Fruit fly (Drosophila melanogaster) whole organism, embryonic: ENCODE measurements around the gene Ugt36D1.

ENCODE experiments used
- Abd-B ChIP-seq: fragments of 200-800 bp; sonication (Bioruptor generic); optimal IDR thresholded peaks from 2 replicates; lab custom pipeline; 2018; ENCODE audit warnings: missing biosample characterization, mild to moderate bottlenecking, missing genetic modification characterization, moderate library complexity
- B-H1 ChIP-seq: fragments of 200-800 bp; sonication (Bioruptor generic); IDR thresholded peaks from 3 replicates; pipeline ENCODE4 v1.3.6; 2022; ENCODE audit warnings: missing biosample characterization, missing genetic modification characterization
- CG10147 ChIP-seq: fragments of 200-800 bp; sonication (Bioruptor generic); optimal IDR thresholded peaks from 2 replicates; lab custom pipeline; 2019; ENCODE audit warnings: missing biosample characterization, mild to moderate bottlenecking, missing genetic modification characterization, moderate library complexity
- CG16813 ChIP-seq: fragments of 200-800 bp; sonication (Bioruptor generic); IDR thresholded peaks from 3 replicates; pipeline ENCODE4 v1.3.6; 2022; ENCODE audit warnings: missing biosample characterization, missing genetic modification characterization; ENCODE audit not compliant: partially characterized antibody
- CG16863 ChIP-seq: fragments of 200-800 bp; sonication (Bioruptor generic); optimal IDR thresholded peaks from 3 replicates; lab custom pipeline; 2016; ENCODE audit warnings: missing biosample characterization, missing genetic modification characterization
- CG17385 ChIP-seq: fragments of 200-800 bp; sonication (Bioruptor generic); optimal IDR thresholded peaks from 3 replicates; lab custom pipeline; 2018; ENCODE audit warnings: missing biosample characterization, mild to moderate bottlenecking, missing genetic modification characterization
- CG2129 ChIP-seq: fragments of 200-800 bp; sonication (Bioruptor generic); IDR thresholded peaks from 2 replicates; pipeline ENCODE4 v1.3.6; 2022; ENCODE audit warnings: missing biosample characterization, missing genetic modification characterization; ENCODE audit not compliant: partially characterized antibody
- CG2199 ChIP-seq: fragments of 200-800 bp; sonication (Bioruptor generic); IDR thresholded peaks from 3 replicates; pipeline ENCODE4 v1.3.6; 2022; ENCODE audit warnings: missing biosample characterization, missing genetic modification characterization
- CG6254 ChIP-seq: fragments of 200-800 bp; sonication (Bioruptor generic); optimal IDR thresholded peaks from 3 replicates; lab custom pipeline; 2017; ENCODE audit warnings: mild to moderate bottlenecking, missing biosample characterization, missing genetic modification reagents, missing genetic modification characterization
- CG8290 ChIP-seq, 3 experiments: fragments of 200-800 bp; sonication (Bioruptor generic); optimal IDR thresholded peaks; 2 replicates each; lab custom pipeline; 2016 to 2019; ENCODE audit warnings: missing biosample characterization in 3 of 3, missing genetic modification characterization in 3 of 3, mild to moderate bottlenecking in 2 of 3, moderate library complexity in 1 of 3
- CHES-1-like ChIP-seq: fragments of 200-800 bp; sonication (Bioruptor generic); optimal IDR thresholded peaks from 2 replicates; lab custom pipeline; 2016; ENCODE audit warnings: missing biosample characterization, missing genetic modification characterization
- CTCF ChIP-seq: fragments of 200-800 bp; sonication (Bioruptor generic); optimal IDR thresholded peaks from 2 replicates; lab custom pipeline; 2017; ENCODE audit warnings: missing biosample characterization, mild to moderate bottlenecking, missing genetic modification characterization, moderate library complexity
- Dek ChIP-seq: fragments of 200-800 bp; sonication (Bioruptor generic); optimal IDR thresholded peaks from 3 replicates; lab custom pipeline; 2019; ENCODE audit warnings: missing biosample characterization, mild to moderate bottlenecking, missing genetic modification characterization, moderate library complexity
- Dfd ChIP-seq, 2 experiments: fragments of >200 bp; optimal IDR thresholded peaks; 2 replicates each; lab custom pipeline; 2017; ENCODE audit warnings: missing biosample characterization in 2 of 2, missing genetic modification characterization in 2 of 2
- Drgx ChIP-seq: fragments of 200-800 bp; sonication (Bioruptor generic); IDR thresholded peaks from 2 replicates; pipeline ENCODE4 v1.3.6; 2022; ENCODE audit warnings: missing biosample characterization, missing genetic modification characterization
- E2f1 ChIP-seq: fragments of 200-800 bp; sonication (Bioruptor generic); IDR thresholded peaks from 2 replicates; pipeline ENCODE4 v1.3.6; 2022; ENCODE audit warnings: missing biosample characterization, missing genetic modification characterization
- Ets65A ChIP-seq: fragments of 200-800 bp; sonication (Bioruptor generic); peaks from one replicate; lab custom pipeline; 2016; ENCODE audit warnings: missing biosample characterization, missing genetic modification characterization
- H2.0 ChIP-seq: fragments of 200-800 bp; sonication (Bioruptor generic); IDR thresholded peaks from 2 replicates; pipeline ENCODE4 v1.3.6; 2022; ENCODE audit warnings: missing biosample characterization, missing genetic modification characterization
- HmgZ ChIP-seq: fragments of 200-800 bp; sonication (Bioruptor generic); optimal IDR thresholded peaks from 2 replicates; lab custom pipeline; 2018; ENCODE audit warnings: missing biosample characterization, mild to moderate bottlenecking, missing genetic modification characterization
- Jarid2 ChIP-seq: fragments of 200-800 bp; sonication (Bioruptor generic); optimal IDR thresholded peaks from 3 replicates; lab custom pipeline; 2017; ENCODE audit warnings: mild to moderate bottlenecking, missing biosample characterization, missing genetic modification reagents, missing genetic modification characterization
- Med ChIP-seq: fragments of 200-800 bp; sonication (Bioruptor generic); peaks from one replicate; lab custom pipeline; 2016; ENCODE audit warnings: missing biosample characterization, missing genetic modification characterization, mild to moderate bottlenecking, inconsistent platforms, moderate library complexity
- NC2β ChIP-seq: fragments of 200-800 bp; sonication (Bioruptor generic); optimal IDR thresholded peaks from 2 replicates; lab custom pipeline; 2016; ENCODE audit warnings: missing biosample characterization, missing genetic modification characterization
- Nf-YC ChIP-seq: fragments of 200-800 bp; optimal IDR thresholded peaks from 3 replicates; lab custom pipeline; 2019; ENCODE audit warnings: missing biosample characterization, mild to moderate bottlenecking, missing genetic modification characterization, moderate library complexity
- NfI ChIP-seq: fragments of 200-800 bp; sonication (Bioruptor generic); optimal IDR thresholded peaks from 3 replicates; lab custom pipeline; 2018; ENCODE audit warnings: missing biosample characterization, mild to moderate bottlenecking, missing genetic modification characterization, moderate library complexity
- Oli ChIP-seq: fragments of 200-800 bp; sonication (Bioruptor generic); optimal IDR thresholded peaks from 2 replicates; lab custom pipeline; 2018; ENCODE audit warnings: missing biosample characterization, mild to moderate bottlenecking, missing genetic modification characterization, moderate library complexity
- Usf ChIP-seq: fragments of 200-800 bp; sonication (Bioruptor generic); optimal IDR thresholded peaks from 2 replicates; lab custom pipeline; 2017; ENCODE audit warnings: missing genotype, missing biosample characterization, missing genetic modification characterization
- Xbp1 ChIP-seq: fragments of 200-800 bp; sonication (Bioruptor generic); optimal IDR thresholded peaks from 3 replicates; lab custom pipeline; 2016; ENCODE audit warnings: missing biosample characterization, mild to moderate bottlenecking, missing genetic modification characterization
- amos ChIP-seq: fragments of 200-800 bp; sonication (Bioruptor generic); IDR thresholded peaks from 2 replicates; pipeline ENCODE4 v1.3.6; 2022; ENCODE audit warnings: missing biosample characterization, missing genetic modification characterization; ENCODE audit not compliant: partially characterized antibody
- bcd ChIP-seq: fragments of 200-800 bp; sonication (Bioruptor generic); optimal IDR thresholded peaks from 2 replicates; lab custom pipeline; 2017; ENCODE audit warnings: missing biosample characterization, mild to moderate bottlenecking, missing genetic modification characterization
- bowl ChIP-seq: fragments of 200-800 bp; sonication (Bioruptor generic); IDR thresholded peaks from 2 replicates; pipeline ENCODE4 v1.3.6; 2022; ENCODE audit warnings: missing biosample characterization, missing genetic modification characterization
- chn ChIP-seq: fragments of 200-800 bp; sonication (Bioruptor generic); optimal IDR thresholded peaks from 2 replicates; lab custom pipeline; 2016; ENCODE audit warnings: missing biosample characterization, missing genetic modification characterization
- exex ChIP-seq: fragments of 200-800 bp; sonication (Bioruptor generic); optimal IDR thresholded peaks from 4 replicates; lab custom pipeline; 2018; ENCODE audit warnings: missing biosample characterization, mild to moderate bottlenecking, missing genetic modification characterization, moderate library complexity
- fd64A ChIP-seq: fragments of 200-800 bp; sonication (Bioruptor generic); optimal IDR thresholded peaks from 3 replicates; lab custom pipeline; 2018; ENCODE audit warnings: missing biosample characterization, mild to moderate bottlenecking, missing genetic modification characterization
- gcm ChIP-seq: fragments of 200-800 bp; sonication (Bioruptor generic); optimal IDR thresholded peaks from 2 replicates; lab custom pipeline; 2019; ENCODE audit warnings: missing biosample characterization, mild to moderate bottlenecking, missing genetic modification characterization, moderate library complexity
- gem ChIP-seq: fragments of 200-800 bp; sonication (Bioruptor generic); optimal IDR thresholded peaks from 2 replicates; lab custom pipeline; 2019; ENCODE audit warnings: missing biosample characterization, mild to moderate bottlenecking, missing genetic modification characterization, moderate library complexity
- hb ChIP-seq: fragments of 200-800 bp; sonication (Bioruptor generic); IDR thresholded peaks from 3 replicates; pipeline ENCODE4 v1.3.6; 2022; ENCODE audit warnings: missing biosample characterization, missing genetic modification characterization; ENCODE audit not compliant: partially characterized antibody
- lab ChIP-seq: fragments of 200-800 bp; sonication (Bioruptor generic); optimal IDR thresholded peaks from 3 replicates; lab custom pipeline; 2017; ENCODE audit warnings: missing biosample characterization, missing genetic modification characterization, mild to moderate bottlenecking, moderate library complexity, missing genetic modification reagents
- lilli ChIP-seq: fragments of 200-800 bp; sonication (Bioruptor generic); optimal IDR thresholded peaks from 3 replicates; lab custom pipeline; 2016; ENCODE audit warnings: missing biosample characterization, missing genetic modification characterization
- nom ChIP-seq: fragments of 200-800 bp; sonication (Bioruptor generic); optimal IDR thresholded peaks from 2 replicates; lab custom pipeline; 2017; ENCODE audit warnings: missing biosample characterization, missing genetic modification characterization, mild to moderate bottlenecking, moderate library complexity, missing genetic modification reagents
- pita ChIP-seq: fragments of 200-800 bp; sonication (Bioruptor generic); optimal IDR thresholded peaks from 2 replicates; lab custom pipeline; 2017; ENCODE audit warnings: missing biosample characterization, mild to moderate bottlenecking, missing genetic modification characterization
- ro ChIP-seq: fragments of 200-800 bp; sonication (Bioruptor generic); IDR thresholded peaks from 2 replicates; pipeline ENCODE4 v1.3.6; 2022; ENCODE audit warnings: missing biosample characterization, missing genetic modification characterization
- schlank ChIP-seq: fragments of 200-800 bp; sonication (Bioruptor generic); optimal IDR thresholded peaks from 2 replicates; lab custom pipeline; 2018; ENCODE audit warnings: missing biosample characterization, mild to moderate bottlenecking, missing genetic modification characterization
- sens ChIP-seq: fragments of 200-800 bp; sonication (Bioruptor generic); peaks from one replicate; lab custom pipeline; 2016; ENCODE audit warnings: missing biosample characterization, missing genetic modification characterization
- slou ChIP-seq: fragments of 200-800 bp; sonication (Bioruptor generic); optimal IDR thresholded peaks from 3 replicates; lab custom pipeline; 2016; ENCODE audit warnings: missing biosample characterization, missing genetic modification characterization
- sob ChIP-seq: fragments of 200-800 bp; sonication (Bioruptor generic); IDR thresholded peaks from 2 replicates; pipeline ENCODE4 v1.3.6; 2022; ENCODE audit warnings: missing biosample characterization, missing genetic modification characterization
- stwl ChIP-seq: fragments of 200-800 bp; sonication (Bioruptor generic); optimal IDR thresholded peaks from 3 replicates; lab custom pipeline; 2018; ENCODE audit warnings: missing biosample characterization, mild to moderate bottlenecking, missing genetic modification characterization, moderate library complexity
- tgo ChIP-seq: fragments of 200-800 bp; sonication (Bioruptor generic); IDR thresholded peaks from 3 replicates; pipeline ENCODE4 v1.3.6; 2022; ENCODE audit warnings: missing biosample characterization, missing genetic modification characterization
- usp ChIP-seq: fragments of >200 bp; optimal IDR thresholded peaks from 2 replicates; lab custom pipeline; 2017; ENCODE audit warnings: missing biosample characterization, missing genetic modification characterization
- vfl ChIP-seq: fragments of 200-800 bp; sonication (Bioruptor generic); optimal IDR thresholded peaks from 2 replicates; lab custom pipeline; 2016; ENCODE audit warnings: missing biosample characterization, missing genetic modification characterization
- zen2 ChIP-seq: fragments of 200-800 bp; sonication (Bioruptor generic); IDR thresholded peaks from 3 replicates; pipeline ENCODE4 v1.3.6; 2022; ENCODE audit warnings: missing biosample characterization, missing genetic modification characterization; ENCODE audit not compliant: partially characterized antibody

The Ugt36D1 gene

DNA sequence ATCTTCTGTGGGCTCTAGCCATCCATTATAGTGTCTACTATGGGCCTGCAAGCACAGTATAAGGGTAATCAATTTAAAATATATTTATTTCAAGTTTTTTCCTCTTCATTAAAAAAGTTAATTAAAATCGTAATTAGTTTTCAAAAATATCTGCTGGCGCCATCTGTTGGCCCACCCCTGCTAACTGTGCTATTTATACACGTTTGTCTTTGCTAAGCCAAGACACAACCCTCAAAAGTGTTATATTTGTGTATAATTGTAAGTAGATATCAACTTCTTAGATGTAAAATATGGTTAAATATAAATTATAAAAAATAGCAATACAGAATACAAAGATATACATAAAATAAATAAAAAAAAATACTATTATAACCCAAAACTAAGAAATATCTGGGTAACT is 46.8 kb upstream of the Ugt36D1 start (continued):
- TF ChIP-seq hb (GFP tag; lab: Robert Waterston, UW) (0 out of 3 replicates have a peak, but pooled peaks have one; percentile 24), stwl (tag; lab: Kevin White, UChicago) (peak; percentile 52), ro (no peak), bowl (no peak), CTCF (GFP tag; lab: Kevin White, UChicago) (peak; percentile 94), Ets65A (GFP tag; lab: Kevin White, UChicago) (peak; percentile 2), lilli (GFP tag; lab: Kevin White, UChicago) (no peak), amos (peak; percentile 61; the same call in 1 of the 2 replicates), sob (GFP tag; lab: Robert Waterston, UW) (no peak), CG2199 (GFP tag; lab: Robert Waterston, UW) (peak; percentile 76; the same call in 2 of the 3 replicates), Usf (GFP tag; lab: Kevin White, UChicago) (no peak), CHES-1-like (GFP tag; lab: Kevin White, UChicago) (no peak), exex (no peak), Jarid2 (GFP tag; lab: Kevin White, UChicago) (peak; percentile 60), CG6254 (GFP tag; lab: Kevin White, UChicago) (no peak), slou (peak; percentile 6), fd64A (GFP tag; lab: Kevin White, UChicago) (no peak), nom (GFP tag; lab: Kevin White, UChicago) (no peak), bcd (no peak), HmgZ (tag; lab: Kevin White, UChicago) (peak; percentile 33), pita (GFP tag; lab: Kevin White, UChicago) (peak; percentile 71), E2f1 (GFP tag; lab: Robert Waterston, UW) (no peak), Abd-B (GFP tag; lab: Kevin White, UChicago) (peak; percentile 27), NfI (GFP tag; lab: Kevin White, UChicago) (peak; percentile 7), H2.0 (GFP tag; lab: Robert Waterston, UW) (no peak), CG16813 (peak; percentile 44; the same call in 1 of the 3 replicates), lab (no peak), sens (GFP tag; lab: Kevin White, UChicago) (peak; percentile 9)

DNA sequence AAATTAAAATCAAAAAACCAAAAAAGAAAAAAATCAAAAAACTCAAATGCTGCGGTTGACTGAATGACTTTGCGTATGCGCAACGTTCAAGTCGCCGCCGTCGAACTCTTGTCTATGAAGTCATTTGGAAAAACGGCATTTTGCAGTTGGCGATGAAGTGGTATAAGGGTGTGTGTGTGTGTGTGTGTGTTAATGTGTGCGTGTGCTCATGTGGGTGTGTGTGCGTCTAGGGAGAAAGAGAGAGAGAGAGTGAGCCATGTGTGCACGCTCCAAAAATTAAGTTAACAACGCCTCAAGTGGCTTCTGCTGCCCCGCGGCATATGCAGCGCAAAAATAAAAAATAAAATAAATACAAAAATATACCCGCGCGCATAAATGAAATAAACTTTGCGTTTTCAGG is 45.9 kb upstream of the Ugt36D1 start:
- TF ChIP-seq fd64A (GFP tag; lab: Kevin White, UChicago) (no peak), CG16863 (no peak), Oli (tag; lab: Kevin White, UChicago) (no peak), zen2 (GFP tag; lab: Robert Waterston, UW) (0 out of 3 replicates have a peak, but pooled peaks have one; percentile 22), CG2199 (GFP tag; lab: Robert Waterston, UW) (0 out of 3 replicates have a peak, but pooled peaks have one; percentile 26), Dfd (GFP tag; optimal IDR thresholded peaks at IDR 0.05; lab: Kevin White, UChicago) (peak in 1 of 2 experiments; percentile 81), B-H1 (GFP tag; lab: Robert Waterston, UW) (no peak), tgo (GFP tag; lab: Robert Waterston, UW) (no peak), gem (tag; lab: Kevin White, UChicago) (no peak), Dek (tag; lab: Kevin White, UChicago) (no peak), Drgx (GFP tag; lab: Robert Waterston, UW) (peak; percentile 8; the same call in 1 of the 2 replicates), Med (GFP tag; lab: Kevin White, UChicago) (peak; percentile 1), chn (GFP tag; lab: Kevin White, UChicago) (no peak), schlank (no peak), CG2129 (no peak), usp (no peak), CG8290 (GFP tag; optimal IDR thresholded peaks at IDR 0.05; lab: Kevin White, UChicago) (no peak), CG8290 (tag; optimal IDR thresholded peaks at IDR 0.05; lab: Kevin White, UChicago) (no peak), Xbp1 (GFP tag; lab: Kevin White, UChicago) (no peak), NC2β (GFP tag; lab: Kevin White, UChicago) (no peak), CG17385 (no peak), gcm (GFP tag; lab: Kevin White, UChicago) (no peak), vfl (GFP tag; lab: Kevin White, UChicago) (no peak), CHES-1-like (GFP tag; lab: Kevin White, UChicago) (no peak), Nf-YC (tag; lab: Kevin White, UChicago) (peak; percentile 6), CG10147 (GFP tag; lab: Kevin White, UChicago) (no peak), lab (no peak)
